Worm (Caenorhabditis elegans): ENCODE data around the gene nspe-5.
"Not testable (repeated sequence)": the region's sequence is repeated elsewhere in the genome, so short reads cannot be mapped to it uniquely, and the experiment has no call there.

Gene nspe-5

DNA sequence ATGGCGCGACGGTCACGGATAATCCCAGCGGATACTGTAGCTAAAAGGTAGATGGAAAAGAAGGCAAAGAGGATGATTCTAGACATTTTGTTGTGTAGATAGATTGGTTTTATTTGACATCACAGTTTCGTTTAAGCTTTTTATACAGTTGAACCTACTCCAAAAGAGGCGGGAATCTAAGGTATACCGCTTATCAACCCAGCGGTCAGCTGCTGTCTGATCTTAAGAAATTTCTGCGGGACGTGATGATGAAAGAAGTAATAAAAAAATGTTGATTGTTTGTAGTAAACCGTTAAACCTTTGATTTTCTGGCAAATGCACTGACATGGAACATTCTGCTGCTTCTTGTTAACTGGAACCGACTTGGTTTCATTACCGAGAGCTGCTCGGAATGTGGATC, 12.6 kb upstream of the nspe-5 start, which contains the start of gene nspe-6:
TSS of gene nspe-6 (minus strand) at position 101 of the 400 bp plus-strand sequence.
- TF ChIP-seq flt-1 (GFP tag; IDR thresholded peaks at IDR 0.05) (no peak), pes-1 (GFP tag; IDR thresholded peaks at IDR 0.05) (no peak), hmg-4 (GFP tag; optimal IDR thresholded peaks at IDR 0.05) (no peak), tbx-37 (GFP tag; conservative IDR thresholded peaks at IDR 0.05) (no peak), F13C5.2 (tag; optimal IDR thresholded peaks at IDR 0.05) (no peak), B0310.2 (tag; optimal IDR thresholded peaks at IDR 0.05) (no peak), ceh-36 (tag; optimal IDR thresholded peaks at IDR 0.05) (no peak), ama-1 (optimal IDR thresholded peaks at IDR 0.05) (no peak), hnd-1 (tag; optimal IDR thresholded peaks at IDR 0.05) (no peak), ceh-13 (GFP tag; optimal IDR thresholded peaks at IDR 0.05) (no peak), tbx-11 (GFP tag; IDR thresholded peaks at IDR 0.05) (no peak), hmbx-1 (tag; optimal IDR thresholded peaks at IDR 0.05) (no peak)

DNA sequence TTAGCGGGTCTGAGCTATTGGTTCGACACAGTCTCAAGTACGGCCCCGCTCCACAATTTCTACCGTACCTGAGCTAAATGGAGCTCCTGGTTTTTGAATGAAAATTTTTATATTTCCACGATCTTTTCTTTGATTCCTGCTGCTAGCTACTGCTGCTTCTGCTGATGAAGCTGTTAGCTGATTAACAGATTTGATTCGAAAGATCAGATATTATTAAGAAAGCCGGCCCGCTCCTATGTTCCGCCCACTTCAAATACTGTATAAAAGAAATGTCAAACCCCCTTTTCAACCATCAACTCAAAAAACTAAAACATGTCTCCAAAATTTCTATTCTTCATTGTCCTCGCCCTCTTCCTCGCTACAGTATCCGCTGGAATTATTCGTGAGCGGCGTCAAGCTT, 11.1 kb upstream of the nspe-5 start, which contains the start of gene nspe-3:
TSS of gene nspe-3 (plus strand) at position 301 of the 400 bp plus-strand sequence.
- TF ChIP-seq ets-7 (tag; optimal IDR thresholded peaks at IDR 0.05) (no peak), aly-1 (tag; optimal IDR thresholded peaks at IDR 0.05) (no peak), scrt-1 (GFP tag; IDR thresholded peaks at IDR 0.05) (no peak), flt-1 (GFP tag; IDR thresholded peaks at IDR 0.05) (no peak), tbx-37 (GFP tag; conservative IDR thresholded peaks at IDR 0.05) (no peak), ceh-13 (GFP tag; optimal IDR thresholded peaks at IDR 0.05) (no peak), ama-1 (optimal IDR thresholded peaks at IDR 0.05) (no peak), sea-1 (GFP tag; conservative IDR thresholded peaks at IDR 0.05) (no peak), hmbx-1 (tag; optimal IDR thresholded peaks at IDR 0.05) (no peak), ceh-36 (tag; optimal IDR thresholded peaks at IDR 0.05) (no peak), tbx-11 (GFP tag; IDR thresholded peaks at IDR 0.05) (no peak), hmg-4 (GFP tag; optimal IDR thresholded peaks at IDR 0.05) (no peak)

DNA sequence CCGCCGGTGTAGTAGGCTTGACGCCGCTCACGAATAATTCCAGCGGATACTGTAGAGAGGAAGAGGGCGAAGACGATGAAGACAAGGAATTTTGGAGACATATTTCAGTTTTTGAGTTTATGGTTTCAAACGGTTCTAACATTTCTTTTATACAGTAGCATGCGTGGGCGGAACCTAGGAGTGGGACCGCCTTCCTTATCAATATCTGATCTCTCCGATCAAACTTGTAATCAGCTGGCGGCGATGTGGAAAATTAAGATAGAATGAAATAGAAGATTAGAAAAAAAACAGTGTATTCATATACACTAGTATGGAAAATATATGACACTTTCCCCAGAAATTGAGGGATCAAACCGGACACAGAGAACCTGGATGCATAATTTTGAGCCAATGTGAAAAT, 9.4 kb upstream of the nspe-5 start, which contains the start of gene nspe-2:
TSS of gene nspe-2 (minus strand) at position 101 of the 400 bp plus-strand sequence.
- no peak for TF ChIP-seq sea-1 (GFP tag; conservative IDR thresholded peaks at IDR 0.05)
- no peak for TF ChIP-seq pes-1 (GFP tag; IDR thresholded peaks at IDR 0.05)
- TF ChIP-seq flt-1 (GFP tag; IDR thresholded peaks at IDR 0.05) = no peak

DNA sequence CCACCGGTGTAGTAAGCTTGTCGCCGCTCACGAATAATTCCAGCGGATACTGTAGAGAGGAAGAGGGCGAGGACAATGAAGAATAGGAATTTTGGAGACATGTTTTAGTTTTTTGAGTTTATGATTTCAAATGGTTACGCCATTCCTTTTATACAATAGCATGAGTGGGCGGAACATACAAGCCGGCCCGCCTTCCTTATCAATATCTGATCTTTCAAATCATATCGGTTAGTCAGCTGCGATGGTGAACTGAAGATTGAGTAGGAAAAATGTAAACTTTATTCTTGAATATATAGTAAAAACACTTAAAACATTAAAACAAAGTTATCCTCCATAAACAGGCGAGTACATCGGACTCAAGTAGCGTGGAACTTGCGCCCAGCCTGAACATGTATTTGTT, 7.9 kb upstream of the nspe-5 start, which contains the start of gene nspe-1:
TSS of gene nspe-1 (minus strand) at position 101 of the 400 bp plus-strand sequence.
- no peak for TF ChIP-seq hmg-4 (GFP tag; optimal IDR thresholded peaks at IDR 0.05)
- no peak for TF ChIP-seq ceh-13 (GFP tag; optimal IDR thresholded peaks at IDR 0.05)
- no peak for TF ChIP-seq B0310.2 (tag; optimal IDR thresholded peaks at IDR 0.05)
- TF ChIP-seq flt-1 (GFP tag; IDR thresholded peaks at IDR 0.05) = no peak

DNA sequence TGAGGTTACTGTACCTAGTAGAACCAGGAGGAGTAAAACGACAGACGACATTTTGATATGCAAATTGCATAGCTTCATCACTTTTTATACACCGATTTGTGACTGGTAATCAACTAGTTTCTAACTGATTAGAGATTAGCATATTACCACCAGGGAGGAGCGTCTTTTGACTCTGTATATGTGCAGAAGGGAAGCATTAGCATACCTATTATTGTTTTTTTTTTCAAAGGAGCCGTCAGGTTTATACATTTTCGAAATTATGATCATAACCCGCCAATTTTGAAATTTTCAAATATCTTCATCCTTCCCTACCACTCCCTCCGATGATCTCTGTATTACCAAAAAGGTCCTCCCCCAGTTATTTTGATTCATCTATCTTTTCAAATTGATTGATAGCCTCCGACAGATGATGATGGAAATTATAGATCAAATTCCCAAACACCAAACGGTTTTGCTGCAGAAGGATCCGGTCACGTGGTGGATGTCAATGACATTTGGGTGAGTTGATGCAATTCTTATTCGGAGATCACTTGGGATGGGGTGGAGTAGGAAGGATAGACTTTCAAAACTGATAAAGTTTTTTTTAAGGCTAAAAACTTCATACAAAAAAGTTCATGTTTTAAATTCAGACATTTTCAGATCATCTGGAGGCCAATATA, 6.6 kb upstream of the nspe-5 start, which contains the start of gene nspe-8:
TSS of gene nspe-8 (minus strand) at position 51 of the 659 bp plus-strand sequence.
- no peak for TF ChIP-seq B0310.2 (tag; optimal IDR thresholded peaks at IDR 0.05)
- no peak for TF ChIP-seq scrt-1 (GFP tag; IDR thresholded peaks at IDR 0.05)
- TF ChIP-seq tbx-11 (GFP tag; IDR thresholded peaks at IDR 0.05) = no peak
- TF ChIP-seq ceh-13 (GFP tag; optimal IDR thresholded peaks at IDR 0.05) = no peak
- no peak for TF ChIP-seq tra-4 (tag; optimal IDR thresholded peaks at IDR 0.05)
- no peak for TF ChIP-seq ama-1 (optimal IDR thresholded peaks at IDR 0.05)
- no peak for TF ChIP-seq tbx-37 (GFP tag; conservative IDR thresholded peaks at IDR 0.05)
- TF ChIP-seq ets-7 (tag; optimal IDR thresholded peaks at IDR 0.05) = no peak
- no peak for TF ChIP-seq hmbx-1 (tag; optimal IDR thresholded peaks at IDR 0.05)

DNA sequence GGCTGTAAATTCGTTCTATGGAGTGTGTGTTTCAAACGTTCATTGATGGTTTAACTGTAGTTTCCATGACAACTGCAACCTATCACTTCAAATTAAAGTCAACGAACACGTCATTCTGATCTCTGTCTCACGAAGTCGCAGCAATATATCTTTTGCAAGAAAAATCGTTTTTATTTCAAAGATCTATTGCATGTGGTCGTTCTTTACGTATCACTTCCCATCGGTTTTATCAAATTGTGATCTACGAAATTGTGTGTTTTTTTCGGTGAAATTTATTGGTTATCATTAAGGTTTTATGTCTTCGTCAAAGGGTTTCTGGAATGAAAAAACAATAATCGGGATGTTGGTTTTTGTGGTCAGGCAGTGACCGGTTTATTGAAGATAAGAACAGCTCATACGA, 5.8 kb upstream of the nspe-5 start:
- TF ChIP-seq B0310.2 (tag; optimal IDR thresholded peaks at IDR 0.05) = no peak
- TF ChIP-seq F13C5.2 (tag; optimal IDR thresholded peaks at IDR 0.05) = no peak
- no peak for TF ChIP-seq ceh-36 (tag; optimal IDR thresholded peaks at IDR 0.05)
- no peak for TF ChIP-seq hmbx-1 (tag; optimal IDR thresholded peaks at IDR 0.05)
- no peak for TF ChIP-seq aly-1 (tag; optimal IDR thresholded peaks at IDR 0.05)
- no peak for TF ChIP-seq sea-1 (GFP tag; conservative IDR thresholded peaks at IDR 0.05)
- no peak for TF ChIP-seq tbx-11 (GFP tag; IDR thresholded peaks at IDR 0.05)
- no peak for TF ChIP-seq hnd-1 (tag; optimal IDR thresholded peaks at IDR 0.05)
- no peak for TF ChIP-seq flt-1 (GFP tag; IDR thresholded peaks at IDR 0.05)
- TF ChIP-seq ama-1 (optimal IDR thresholded peaks at IDR 0.05) = no peak
- TF ChIP-seq ceh-13 (GFP tag; optimal IDR thresholded peaks at IDR 0.05) = no peak
- TF ChIP-seq tra-4 (tag; optimal IDR thresholded peaks at IDR 0.05) = no peak
- TF ChIP-seq ets-7 (tag; optimal IDR thresholded peaks at IDR 0.05) = no peak
- no peak for TF ChIP-seq scrt-1 (GFP tag; IDR thresholded peaks at IDR 0.05)
- TF ChIP-seq pes-1 (GFP tag; IDR thresholded peaks at IDR 0.05) = no peak
- no peak for TF ChIP-seq tbx-37 (GFP tag; conservative IDR thresholded peaks at IDR 0.05)
- no peak for TF ChIP-seq hmg-4 (GFP tag; optimal IDR thresholded peaks at IDR 0.05)

DNA sequence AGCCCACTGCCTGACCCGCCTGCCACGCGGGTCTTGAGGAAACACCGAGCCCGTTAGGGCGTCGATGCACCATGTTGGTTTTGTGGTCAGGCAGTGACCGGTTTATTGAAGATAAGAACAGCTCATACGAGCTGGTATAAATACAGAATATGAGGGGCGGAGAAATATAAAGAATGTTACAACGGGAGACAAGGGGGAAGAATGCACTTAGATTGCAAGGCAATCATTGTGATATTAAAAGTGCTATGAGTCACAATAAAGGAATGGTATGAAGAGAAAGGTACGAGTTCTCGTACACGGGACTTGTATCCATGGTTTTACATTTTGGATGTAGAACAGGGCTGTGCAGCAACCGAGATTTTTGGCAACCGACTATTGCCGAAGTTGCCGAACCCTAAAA, 4.2 kb upstream of the nspe-5 start, which contains the start of gene Y38E10A.14:
TSS of gene Y38E10A.14 (minus strand) at position 101 of the 400 bp plus-strand sequence.
- not testable (repeated sequence) for TF ChIP-seq hmg-4 (GFP tag; optimal IDR thresholded peaks at IDR 0.05); ama-1 (optimal IDR thresholded peaks at IDR 0.05); pes-1 (GFP tag; IDR thresholded peaks at IDR 0.05)

DNA sequence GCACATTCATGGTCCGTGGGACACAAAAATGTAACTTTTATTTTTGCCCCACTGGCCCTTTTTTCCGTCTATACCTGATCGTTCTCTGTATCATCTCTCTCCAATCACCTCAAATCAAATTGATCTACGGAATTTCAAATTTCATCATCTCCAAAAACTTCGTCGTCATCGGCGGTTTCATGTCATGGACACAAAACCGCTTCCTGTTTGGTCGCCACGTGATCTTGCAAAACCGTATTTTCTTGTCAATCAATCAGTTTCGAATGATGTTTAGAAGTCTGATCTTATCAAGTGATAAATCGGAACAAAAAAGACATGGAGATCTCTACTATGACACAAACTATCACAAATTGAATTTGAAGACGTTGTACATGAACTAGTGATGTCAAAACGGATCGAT, 3.0 kb upstream of the nspe-5 start:
- no peak for TF ChIP-seq tbx-11 (GFP tag; IDR thresholded peaks at IDR 0.05)
- TF ChIP-seq aly-1 (tag; optimal IDR thresholded peaks at IDR 0.05) = no peak
- TF ChIP-seq flt-1 (GFP tag; IDR thresholded peaks at IDR 0.05) = no peak
- TF ChIP-seq scrt-1 (GFP tag; IDR thresholded peaks at IDR 0.05) = no peak
- TF ChIP-seq hmg-4 (GFP tag; optimal IDR thresholded peaks at IDR 0.05) = no peak
- no peak for TF ChIP-seq sea-1 (GFP tag; conservative IDR thresholded peaks at IDR 0.05)
- TF ChIP-seq ceh-36 (tag; optimal IDR thresholded peaks at IDR 0.05) = no peak
